Fruit fly (Drosophila melanogaster) whole organism: Measurements from ENCODE around the gene CG43235.
"Not testable (repeated sequence)": the region's sequence is repeated elsewhere in the genome, so short reads cannot be mapped to it uniquely, and the experiment has no call there.

ENCODE experiments used
- CG8478 ChIP-seq: fragments of >200 bp; optimal IDR thresholded peaks from 2 replicates; lab custom pipeline; 2018; ENCODE audit warnings: inconsistent platforms
- Dll ChIP-seq: fragments of >200 bp; optimal IDR thresholded peaks from 2 replicates; lab custom pipeline; 2017
- EcR ChIP-seq, 2 experiments: fragments of >200 bp; optimal IDR thresholded peaks; 2 replicates each; lab custom pipeline; 2017; ENCODE audit warnings: missing biosample characterization in 2 of 2, missing genetic modification characterization in 2 of 2, missing genetic modification reagents in 2 of 2
- pan ChIP-seq: fragments of >200 bp; optimal IDR thresholded peaks from 2 replicates; lab custom pipeline; 2017
- psq ChIP-seq: fragments of >200 bp; optimal IDR thresholded peaks from 2 replicates; lab custom pipeline; 2017
- usp ChIP-seq: fragments of >200 bp; optimal IDR thresholded peaks from 2 replicates; lab custom pipeline; 2017; ENCODE audit warnings: missing biosample characterization, missing genetic modification characterization, mixed read lengths

Gene CG43235

dm6 chr2L:7732570-7732969, 39.7 kb downstream of the CG43235 start, which contains the start of gene CG13796:
Gene CG13796 (minus strand): TSS chr2L:7732670.
- not testable (repeated sequence) for TF ChIP-seq Dll (lab: Kevin White, UChicago); EcR (GFP tag; optimal IDR thresholded peaks at IDR 0.05; lab: Kevin White, UChicago); psq (lab: Kevin White, UChicago)

- not testable (repeated sequence) for TF ChIP-seq psq, CG8478, pan (lab: Kevin White, UChicago)
These were observed 45.9 kb downstream of the CG43235 start, which contains the start of gene CG31904 for dm6 chr2L:7738709-7739108. Gene CG31904 (minus strand): TSS chr2L:7738809.

- TF ChIP-seq EcR (GFP tag; optimal IDR thresholded peaks at IDR 0.05; lab: Kevin White, UChicago) = no peak
- no peak for TF ChIP-seq Dll (lab: Kevin White, UChicago)
- no peak for TF ChIP-seq CG8478 (lab: Kevin White, UChicago)
- no peak for TF ChIP-seq usp (GFP tag; lab: Kevin White, UChicago)
- TF ChIP-seq psq (lab: Kevin White, UChicago) = no peak
- TF ChIP-seq pan (lab: Kevin White, UChicago) = no peak
These were observed 48.6 kb downstream of the CG43235 start, which contains the start of gene Acp1 for dm6 chr2L:7741437-7741836. Gene Acp1 (minus strand): TSS chr2L:7741537.
